Worm (Caenorhabditis elegans) whole organism, L1 larva: ENCODE data around the gene elo-1.

Experiments used
- C16A3.4 ChIP-seq: fragments of 150-350 bp; optimal IDR thresholded peaks from 2 replicates; lab custom pipeline; 2014; ENCODE audit warnings: missing biosample characterization, missing genetic modification characterization
- C34B4.2 ChIP-seq: sonication (generic microtip); optimal IDR thresholded peaks from 2 replicates; lab custom pipeline; 2017; ENCODE audit warnings: mild to moderate bottlenecking, missing genetic modification characterization, missing compliant biosample characterization
- F16B12.6 ChIP-seq: fragments of 150-350 bp; optimal IDR thresholded peaks from 2 replicates; lab custom pipeline; 2014; ENCODE audit warnings: missing biosample characterization, missing genetic modification characterization
- aha-1 ChIP-seq: fragments of 150-350 bp; optimal IDR thresholded peaks from 2 replicates; lab custom pipeline; 2014; ENCODE audit warnings: missing biosample characterization, missing genetic modification characterization
- aly-2 ChIP-seq: fragments of 150-350 bp; optimal IDR thresholded peaks from 2 replicates; lab custom pipeline; 2014; ENCODE audit warnings: missing biosample characterization, missing genetic modification characterization
- blmp-1 ChIP-seq: fragments of 150-350 bp; optimal IDR thresholded peaks from 2 replicates; lab custom pipeline; 2014; ENCODE audit warnings: missing biosample characterization, missing genetic modification characterization
- ceh-63 ChIP-seq: fragments of 200-800 bp; sonication (Bioruptor generic); optimal IDR thresholded peaks from 2 replicates; lab custom pipeline; 2018; ENCODE audit warnings: mild to moderate bottlenecking, missing genetic modification characterization, missing compliant biosample characterization
- ceh-8 ChIP-seq: fragments of 200-800 bp; sonication (Bioruptor generic); optimal IDR thresholded peaks from 2 replicates; lab custom pipeline; 2018; ENCODE audit warnings: mild to moderate bottlenecking, missing genetic modification characterization, moderate library complexity, missing compliant biosample characterization
- ceh-82 ChIP-seq, 3 experiments: fragments of 150-350 bp in 1 of 3; sonication (generic microtip) in 2 of 3; optimal IDR thresholded peaks; 2 replicates each; lab custom pipeline; 2014 to 2017; ENCODE audit warnings: missing biosample characterization in 3 of 3, missing genetic modification characterization in 3 of 3
- ceh-88 ChIP-seq: fragments of 200-800 bp; sonication (Bioruptor generic); IDR thresholded peaks from 2 replicates; pipeline ENCODE4 v1.3.6; 2022; ENCODE audit warnings: missing genetic modification characterization, missing compliant biosample characterization
- ceh-90 ChIP-seq: sonication (generic microtip); optimal IDR thresholded peaks from 2 replicates; lab custom pipeline; 2016; ENCODE audit warnings: missing genetic modification characterization, missing compliant biosample characterization
- dsc-1 ChIP-seq: sonication (generic microtip); optimal IDR thresholded peaks from 2 replicates; lab custom pipeline; 2016; ENCODE audit warnings: mild to moderate bottlenecking, missing genetic modification characterization, missing compliant biosample characterization
- efl-1 ChIP-seq, 4 experiments: fragments of 150-350 bp; optimal IDR thresholded peaks in 3 of 4; peaks in 1 of 4; 1 replicate in 1 of 4; 2 replicates in 3 of 4; lab custom pipeline; 2014; ENCODE audit warnings: missing biosample characterization in 2 of 4, missing genetic modification characterization in 2 of 4, missing genetic modification reagents in 2 of 4
- efl-3 ChIP-seq: fragments of 200-800 bp; sonication (Bioruptor generic); optimal IDR thresholded peaks from 2 replicates; lab custom pipeline; 2018; ENCODE audit warnings: mild to moderate bottlenecking, missing genetic modification characterization, missing compliant biosample characterization
- egl-27 ChIP-seq, 2 experiments: fragments of 150-350 bp in 1 of 2; sonication (generic microtip); optimal IDR thresholded peaks; 3 replicates each; lab custom pipeline; 2017 to 2018; ENCODE audit warnings: missing biosample characterization in 2 of 2, missing genetic modification characterization in 2 of 2, missing genetic modification reagents in 2 of 2
- elt-3 ChIP-seq, 6 experiments: fragments of 150-350 bp in 1 of 6; sonication (generic microtip); optimal IDR thresholded peaks; 2 replicates each; lab custom pipeline; 2017 to 2018; ENCODE audit warnings: missing biosample characterization in 6 of 6, missing genetic modification characterization in 6 of 6, inconsistent platforms in 1 of 6
- ets-5 ChIP-seq: fragments of 200-800 bp; sonication (Bioruptor generic); IDR thresholded peaks from 2 replicates; pipeline ENCODE4 v1.3.6; 2022; ENCODE audit warnings: missing genetic modification characterization, missing compliant biosample characterization
- fkh-8 ChIP-seq: sonication (generic microtip); optimal IDR thresholded peaks from 2 replicates; lab custom pipeline; 2016; ENCODE audit warnings: mild to moderate bottlenecking, missing genetic modification characterization, missing compliant biosample characterization
- grh-1 ChIP-seq: fragments of 200-800 bp; sonication (Bioruptor generic); IDR thresholded peaks from 2 replicates; pipeline ENCODE4 v1.3.6; 2022; ENCODE audit warnings: missing genetic modification reagents, missing genetic modification characterization, missing compliant biosample characterization
- isw-1 ChIP-seq: fragments of 200-800 bp; sonication (Bioruptor generic); IDR thresholded peaks from 2 replicates; pipeline ENCODE4 v1.3.6; 2022; ENCODE audit warnings: missing genetic modification characterization, missing compliant biosample characterization
- lin-13 ChIP-seq: fragments of 150-350 bp; optimal IDR thresholded peaks from 2 replicates; lab custom pipeline; 2014; ENCODE audit warnings: missing biosample characterization, missing genetic modification reagents, missing genetic modification characterization
- lin-39 ChIP-seq: fragments of 150-350 bp; optimal IDR thresholded peaks from 2 replicates; lab custom pipeline; 2014; ENCODE audit warnings: missing biosample characterization, missing genetic modification reagents, missing genetic modification characterization
- mef-2 ChIP-seq: fragments of 150-350 bp; optimal IDR thresholded peaks from 2 replicates; lab custom pipeline; 2014; ENCODE audit warnings: missing biosample characterization, missing genetic modification characterization
- mep-1 ChIP-seq: fragments of 150-350 bp; optimal IDR thresholded peaks from 2 replicates; lab custom pipeline; 2014; ENCODE audit warnings: missing biosample characterization, missing genetic modification characterization
- nhr-12 ChIP-seq: sonication (generic microtip); optimal IDR thresholded peaks from 2 replicates; lab custom pipeline; 2017; ENCODE audit warnings: missing biosample characterization, missing genetic modification characterization
- nhr-20 ChIP-seq: sonication (generic microtip); optimal IDR thresholded peaks from 2 replicates; lab custom pipeline; 2016; ENCODE audit warnings: mild to moderate bottlenecking, missing genetic modification characterization, missing compliant biosample characterization
- nhr-237 ChIP-seq: fragments of 150-350 bp; optimal IDR thresholded peaks from 2 replicates; lab custom pipeline; 2014; ENCODE audit warnings: missing biosample characterization, missing genetic modification characterization
- nhr-71 ChIP-seq: sonication (generic microtip); optimal IDR thresholded peaks from 2 replicates; lab custom pipeline; 2016; ENCODE audit warnings: mild to moderate bottlenecking, missing genetic modification characterization, moderate library complexity, missing compliant biosample characterization
- nhr-84 ChIP-seq: sonication (generic microtip); optimal IDR thresholded peaks from 2 replicates; lab custom pipeline; 2017; ENCODE audit warnings: missing biosample characterization, missing genetic modification characterization
- pag-3 ChIP-seq: sonication (generic microtip); optimal IDR thresholded peaks from 2 replicates; lab custom pipeline; 2017; ENCODE audit warnings: missing genetic modification characterization, mild to moderate bottlenecking, missing compliant biosample characterization, antibody characterized with exemption, borderline replicate concordance; ENCODE audit not compliant: insufficient read depth
- pax-3 ChIP-seq: fragments of 200-800 bp; sonication (Bioruptor generic); optimal IDR thresholded peaks from 2 replicates; lab custom pipeline; 2018; ENCODE audit warnings: mild to moderate bottlenecking, missing genetic modification characterization, moderate library complexity, missing compliant biosample characterization
- rnt-1 ChIP-seq: sonication (generic microtip); optimal IDR thresholded peaks from 2 replicates; lab custom pipeline; 2016; ENCODE audit warnings: mild to moderate bottlenecking, missing genetic modification characterization, moderate library complexity, missing compliant biosample characterization
- skn-1 ChIP-seq: fragments of 150-350 bp; optimal IDR thresholded peaks from 2 replicates; lab custom pipeline; 2014; ENCODE audit warnings: missing biosample characterization, missing genetic modification characterization
- sox-4 ChIP-seq: sonication (generic microtip); optimal IDR thresholded peaks from 2 replicates; lab custom pipeline; 2016; ENCODE audit warnings: missing genetic modification characterization, missing compliant biosample characterization
- swsn-7 ChIP-seq: sonication (generic microtip); optimal IDR thresholded peaks from 2 replicates; lab custom pipeline; 2016; ENCODE audit warnings: missing genetic modification characterization, missing compliant biosample characterization
- tbx-2 ChIP-seq: sonication (generic microtip); optimal IDR thresholded peaks from 2 replicates; lab custom pipeline; 2016; ENCODE audit warnings: missing genetic modification characterization, missing compliant biosample characterization
- tlp-1 ChIP-seq: fragments of 150-350 bp; optimal IDR thresholded peaks from 2 replicates; lab custom pipeline; 2014; ENCODE audit warnings: missing biosample characterization, missing genetic modification characterization
- unc-130 ChIP-seq: fragments of 150-350 bp; optimal IDR thresholded peaks from 2 replicates; lab custom pipeline; 2017; ENCODE audit warnings: missing biosample characterization, missing genetic modification characterization, inconsistent platforms
- unc-86 ChIP-seq: sonication (generic microtip); optimal IDR thresholded peaks from 2 replicates; lab custom pipeline; 2016; ENCODE audit warnings: missing genetic modification characterization, missing compliant biosample characterization
- ztf-11 ChIP-seq, 2 experiments: sonication (generic microtip); optimal IDR thresholded peaks; 2 replicates each; lab custom pipeline; 2016 to 2017; ENCODE audit warnings: missing genetic modification characterization in 2 of 2, missing biosample characterization in 1 of 2, missing compliant biosample characterization in 1 of 2

The elo-1 gene

DNA sequence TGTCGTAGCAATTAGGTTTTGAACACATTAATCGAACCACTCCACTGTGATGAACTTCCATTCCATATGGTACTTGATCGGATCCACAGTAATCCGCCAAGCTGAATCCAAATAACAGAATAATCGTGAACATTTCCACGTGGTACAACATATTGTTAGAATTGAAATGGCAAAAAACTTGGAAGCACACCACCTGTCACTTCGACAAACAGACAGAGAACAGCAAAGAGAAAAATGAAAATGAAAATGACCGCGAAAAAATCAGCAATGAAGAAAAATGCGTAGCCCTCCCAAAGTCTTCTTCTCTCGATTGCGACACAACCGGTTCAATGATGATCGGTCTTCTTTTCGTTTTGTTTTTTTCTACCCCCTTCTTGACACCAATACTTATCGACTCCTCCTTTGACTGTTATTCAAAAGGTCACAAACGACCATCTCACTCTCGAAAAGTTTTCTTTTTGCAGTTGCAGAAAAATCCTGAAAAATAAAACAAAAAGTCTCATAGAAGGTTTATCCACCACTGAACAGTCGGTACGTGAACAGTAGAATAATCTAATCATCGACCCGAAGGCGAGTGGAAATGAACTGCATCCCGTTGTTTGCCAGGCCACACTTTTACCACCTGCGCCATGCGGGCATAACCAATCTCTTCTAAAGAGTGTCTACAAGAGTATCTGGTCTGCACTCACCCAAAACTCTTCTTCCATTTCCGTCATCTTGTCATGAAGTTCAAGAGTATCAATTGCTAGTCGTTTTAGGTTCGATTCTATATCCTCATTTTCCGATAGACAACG, 48.8 kb upstream of the elo-1 start, which contains the start of gene wrt-3 (continued):
- TF ChIP-seq elt-3 (tag; optimal IDR thresholded peaks at IDR 0.05; lab: Kevin White, UChicago), result peak in 3 of 6 experiments; percentile 3 to 43 (median 23)
- TF ChIP-seq tbx-2 (tag; lab: Kevin White, UChicago), result no peak

DNA sequence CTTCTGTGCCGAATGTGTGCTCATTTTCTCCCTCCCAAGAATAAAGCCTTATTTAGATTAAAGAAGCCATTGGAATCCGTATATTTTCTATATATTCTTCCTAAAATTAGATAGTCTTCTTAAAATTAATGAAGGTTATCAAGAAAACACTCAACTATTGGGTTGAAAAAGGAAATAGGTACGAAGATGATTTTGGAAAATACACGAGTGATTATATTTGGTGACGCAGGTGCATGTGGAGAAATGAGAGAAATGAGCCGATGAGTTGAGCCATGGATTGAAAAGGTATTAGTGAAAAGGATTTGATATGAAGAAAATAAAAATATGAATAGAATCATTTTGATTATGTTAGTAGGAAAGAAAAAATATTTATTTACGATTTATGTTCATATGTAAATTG, 45.2 kb upstream of the elo-1 start, which contains the start of gene cng-3:
cng-3 (minus strand) TSS at position 102 of the 400 bp plus-strand sequence.
- TF ChIP-seq dsc-1, result peak; percentile 93
- no peak for TF ChIP-seq mep-1
- no peak for TF ChIP-seq nhr-71 (tag; lab: Kevin White, UChicago)
- no peak for TF ChIP-seq nhr-237 (tag; lab: Kevin White, UChicago)
- TF ChIP-seq pax-3, result peak; percentile 18
- peak; percentile 15 for TF ChIP-seq fkh-8 (tag; lab: Kevin White, UChicago)
- no peak for TF ChIP-seq ets-5 (GFP tag; lab: Robert Waterston, UW)

DNA sequence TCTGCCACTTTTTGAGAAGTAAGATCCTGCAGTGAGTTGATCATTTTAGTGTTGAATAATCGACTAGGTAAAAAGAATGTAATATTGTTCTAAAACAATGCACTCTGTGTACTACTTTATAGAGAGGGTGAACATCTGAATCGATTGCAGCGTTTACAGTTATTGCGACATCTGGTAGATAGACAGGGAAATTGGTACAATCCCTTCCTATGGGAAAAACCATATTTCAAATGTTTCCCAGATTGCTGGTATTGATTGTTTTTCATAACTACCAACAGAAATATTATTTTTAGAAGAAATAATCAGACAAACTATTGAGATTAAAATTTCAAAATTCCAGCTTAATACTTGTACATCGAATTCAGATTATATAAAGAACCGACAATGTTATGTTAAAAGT, 41.1 kb upstream of the elo-1 start, which contains the start of gene gadr-2:
gadr-2 (minus strand) TSS at position 101 of the 400 bp plus-strand sequence.
- TF ChIP-seq sox-4 (tag; lab: Kevin White, UChicago) (no peak), rnt-1 (tag; lab: Kevin White, UChicago) (no peak), lin-39 (tag; lab: Kevin White, UChicago) (no peak), ceh-82 (tag; optimal IDR thresholded peaks at IDR 0.05; lab: Kevin White, UChicago) (no peak), mep-1 (no peak), ceh-88 (GFP tag; lab: Robert Waterston, UW) (no peak), blmp-1 (no peak), tlp-1 (tag; lab: Kevin White, UChicago) (no peak), swsn-7 (no peak), efl-3 (GFP tag; lab: Kevin White, UChicago) (no peak), unc-86 (tag; lab: Kevin White, UChicago) (no peak), ztf-11 (tag; optimal IDR thresholded peaks at IDR 0.05; lab: Kevin White, UChicago) (no peak), mef-2 (tag; lab: Kevin White, UChicago) (no peak), egl-27 (tag; optimal IDR thresholded peaks at IDR 0.05; lab: Kevin White, UChicago) (no peak), unc-130 (no peak), F16B12.6 (no peak), ceh-63 (GFP tag; lab: Kevin White, UChicago) (no peak), nhr-84 (tag; lab: Kevin White, UChicago) (no peak)

DNA sequence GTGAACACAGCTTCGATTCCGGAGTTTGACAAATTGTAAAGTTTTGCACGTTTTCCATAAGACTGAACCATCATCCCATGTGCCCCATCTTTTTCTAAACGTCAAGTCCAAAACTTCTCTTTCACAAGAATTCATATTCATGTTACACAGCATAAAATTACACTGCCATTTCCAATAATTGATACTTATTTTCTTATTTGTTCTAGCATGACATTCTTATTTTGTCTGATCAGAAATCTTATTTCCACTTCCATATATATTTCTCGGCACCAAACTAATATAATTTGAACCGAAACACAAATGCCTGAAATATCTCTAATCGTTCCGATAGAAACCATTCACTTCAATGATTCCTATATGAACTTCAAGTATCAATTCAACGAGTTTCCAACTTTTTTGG, 40.2 kb upstream of the elo-1 start, which contains the start of gene sru-2:
sru-2 (plus strand) TSS at position 301 of the 400 bp plus-strand sequence.
- no peak for TF ChIP-seq isw-1
- peak; percentile 26 for TF ChIP-seq fkh-8 (tag; lab: Kevin White, UChicago)
- no peak for TF ChIP-seq grh-1 (GFP tag; lab: Robert Waterston, UW)
- TF ChIP-seq pag-3 (tag; lab: Kevin White, UChicago), result no peak
- TF ChIP-seq skn-1, result no peak

DNA sequence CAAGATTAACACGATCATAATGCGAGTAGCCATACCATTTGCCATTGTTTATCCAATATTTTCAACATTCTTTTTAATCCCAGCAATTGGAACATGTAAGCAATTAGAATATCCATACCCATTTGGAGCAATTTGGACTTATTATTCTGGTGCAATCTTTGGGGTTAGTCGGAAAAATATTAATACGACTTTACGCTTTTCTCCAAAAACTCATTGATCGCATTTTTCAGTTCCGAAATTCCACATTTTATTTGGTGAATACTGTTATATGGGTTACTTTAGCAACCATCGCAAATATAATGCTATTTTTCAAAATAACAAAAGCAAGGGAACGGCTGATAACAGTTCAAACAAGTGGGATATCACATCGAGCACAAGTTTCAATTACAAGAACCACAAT, 39.4 kb upstream of the elo-1 start:
- TF ChIP-seq nhr-84 (tag; lab: Kevin White, UChicago) (no peak), ceh-8 (GFP tag; lab: Kevin White, UChicago) (no peak), aly-2 (no peak), lin-13 (GFP tag; lab: Kevin White, UChicago) (no peak), nhr-71 (tag; lab: Kevin White, UChicago) (no peak), C34B4.2 (tag; lab: Kevin White, UChicago) (no peak), ceh-90 (tag; lab: Kevin White, UChicago) (no peak), C16A3.4 (tag; lab: Kevin White, UChicago) (no peak), efl-1 (optimal IDR thresholded peaks at IDR 0.05; lab: Kevin White, UChicago) (no peak), efl-1 (GFP tag; optimal IDR thresholded peaks at IDR 0.05 in 1 of 2; lab: Kevin White, UChicago) (no peak), nhr-20 (no peak), aha-1 (no peak), nhr-12 (no peak)
